Fruit fly (Drosophila melanogaster) S2 (cell line): ENCODE data around the gene Tob.

Experiments
- CG8478 ChIP-seq: fragments of >200 bp; optimal IDR thresholded peaks from 2 replicates; lab custom pipeline; 2018
- CTCF ChIP-seq, 2 experiments: fragments of >200 bp; optimal IDR thresholded peaks; 2 replicates each; lab custom pipeline; 2018

dm6 chrX:16105715-16106114 is 14.4 kb upstream of the Tob start:
- TF ChIP-seq CG8478 (lab: Kevin White, UChicago) (no peak), CTCF (optimal IDR thresholded peaks at IDR 0.05; lab: Kevin White, UChicago) (peak; percentile 91 to 96)
